In genomic region chr3L:11465371-11465914, dm6 we compare ENCODE assay signal across 1 fruit fly cellular context.
TF ChIP-seq lines count a peak whose summit lies in the region.

TSS of gene Fum3 (minus strand) at chr3L:11465864.

TF ChIP-seq in whole organism, embryonic, 481 proteins besides CTCF, POLR2A, EP300 and RAD21 (continued from another document):
- TF ChIP-seq Vsx1 (GFP tag; optimal IDR thresholded peaks at IDR 0.05; lab: Kevin White, UChicago) (no peak), Stat92E (GFP tag; optimal IDR thresholded peaks at IDR 0.05; lab: Kevin White, UChicago) (no peak), wdn (GFP tag; IDR thresholded peaks at IDR 0.05; lab: Robert Waterston, UW) (no peak), CG3065 (GFP tag; optimal IDR thresholded peaks at IDR 0.05; lab: Kevin White, UChicago) (no peak), Fer1 (GFP tag; optimal IDR thresholded peaks at IDR 0.05; lab: Kevin White, UChicago) (no peak), CG4730 (GFP tag; IDR thresholded peaks at IDR 0.05; lab: Robert Waterston, UW) (no peak), Sry-β (GFP tag; optimal IDR thresholded peaks at IDR 0.05; lab: Kevin White, UChicago) (no peak), CG6854 (GFP tag; optimal IDR thresholded peaks at IDR 0.05; lab: Kevin White, UChicago) (no peak), CG7271 (tag; optimal IDR thresholded peaks at IDR 0.05; lab: Kevin White, UChicago) (peak; percentile 59), CG32772 (GFP tag; IDR thresholded peaks at IDR 0.05; lab: Robert Waterston, UW) (0 out of 2 replicates have a peak, but pooled peaks have one; percentile 18), lov (optimal IDR thresholded peaks at IDR 0.05; lab: Kevin White, UChicago) (no peak), lov (GFP tag; IDR thresholded peaks at IDR 0.05; lab: Robert Waterston, UW) (no peak), kni (GFP tag; optimal IDR thresholded peaks at IDR 0.05; lab: Kevin White, UChicago) (no peak), CG12391 (tag; optimal IDR thresholded peaks at IDR 0.05; lab: Kevin White, UChicago) (no peak), bsh (GFP tag; optimal IDR thresholded peaks at IDR 0.05; lab: Kevin White, UChicago) (peak in 1 of 2 experiments; percentile 12), shn (GFP tag; optimal IDR thresholded peaks at IDR 0.05; lab: Kevin White, UChicago) (no peak), CG6272 (GFP tag; IDR thresholded peaks at IDR 0.05; lab: Robert Waterston, UW) (no peak), fd96Cb (tag; optimal IDR thresholded peaks at IDR 0.05; lab: Kevin White, UChicago) (no peak), CG18262 (tag; optimal IDR thresholded peaks at IDR 0.05; lab: Kevin White, UChicago) (peak; percentile 31), CG30403 (GFP tag; optimal IDR thresholded peaks at IDR 0.05; lab: Kevin White, UChicago) (no peak), ap (GFP tag; IDR thresholded peaks at IDR 0.05; lab: Robert Waterston, UW) (0 out of 2 replicates have a peak, but pooled peaks have one; percentile 19), CG11504 (tag; optimal IDR thresholded peaks at IDR 0.05; lab: Kevin White, UChicago) (peak; percentile 32), Antp (GFP tag; optimal IDR thresholded peaks at IDR 0.05; lab: Kevin White, UChicago) (no peak), B-H2 (GFP tag; optimal IDR thresholded peaks at IDR 0.05; lab: Kevin White, UChicago) (no peak), CG14441 (GFP tag; IDR thresholded peaks at IDR 0.05; lab: Robert Waterston, UW) (peak; percentile 13; the same call in 1 of the 2 replicates), CG5245 (GFP tag; optimal IDR thresholded peaks at IDR 0.05; lab: Kevin White, UChicago) (no peak), CG3838 (GFP tag; optimal IDR thresholded peaks at IDR 0.05; lab: Kevin White, UChicago) (no peak), Blimp-1 (GFP tag; optimal IDR thresholded peaks at IDR 0.05; lab: Kevin White, UChicago) (no peak), CG15479 (GFP tag; optimal IDR thresholded peaks at IDR 0.05; lab: Kevin White, UChicago) (no peak), Drgx (GFP tag; IDR thresholded peaks at IDR 0.05; lab: Robert Waterston, UW) (no peak), CG10565 (GFP tag; optimal IDR thresholded peaks at IDR 0.05; lab: Kevin White, UChicago) (no peak), slbo (GFP tag; IDR thresholded peaks at IDR 0.05; lab: Robert Waterston, UW) (no peak), CG1792 (GFP tag; optimal IDR thresholded peaks at IDR 0.05; lab: Kevin White, UChicago) (no peak), CG16815 (GFP tag; optimal IDR thresholded peaks at IDR 0.05; lab: Kevin White, UChicago) (no peak), Abd-B (GFP tag; optimal IDR thresholded peaks at IDR 0.05; lab: Kevin White, UChicago) (no peak), CG4404 (GFP tag; IDR thresholded peaks at IDR 0.05; lab: Robert Waterston, UW) (peak; percentile 35; the same call in 1 of the 2 replicates), CG31224 (GFP tag; IDR thresholded peaks at IDR 0.05; lab: Robert Waterston, UW) (no peak), ash1 (GFP tag; optimal IDR thresholded peaks at IDR 0.05; lab: Kevin White, UChicago) (no peak), CG14965 (GFP tag; optimal IDR thresholded peaks at IDR 0.05; lab: Kevin White, UChicago; ENCODE audit: borderline replicate concordance) (no peak), CG17359 (tag; optimal IDR thresholded peaks at IDR 0.05; lab: Kevin White, UChicago) (peak; percentile 27), ssp (GFP tag; IDR thresholded peaks at IDR 0.05; lab: Robert Waterston, UW) (no peak), Gsc (GFP tag; IDR thresholded peaks at IDR 0.05; lab: Robert Waterston, UW) (no peak), rib (GFP tag; IDR thresholded peaks at IDR 0.05; lab: Robert Waterston, UW) (no peak), pb (GFP tag; optimal IDR thresholded peaks at IDR 0.05; lab: Kevin White, UChicago) (no peak), grau (tag; optimal IDR thresholded peaks at IDR 0.05; lab: Kevin White, UChicago) (peak; percentile 11), H2.0 (GFP tag; IDR thresholded peaks at IDR 0.05; lab: Robert Waterston, UW) (no peak), CG8924 (tag; optimal IDR thresholded peaks at IDR 0.05; lab: Kevin White, UChicago) (no peak), CG18764 (GFP tag; optimal IDR thresholded peaks at IDR 0.05; lab: Kevin White, UChicago) (no peak), CG11093 (GFP tag; IDR thresholded peaks at IDR 0.05; lab: Robert Waterston, UW) (no peak), CG11723 (GFP tag; optimal IDR thresholded peaks at IDR 0.05; lab: Kevin White, UChicago) (no peak), chinmo (GFP tag; IDR thresholded peaks at IDR 0.05; lab: Robert Waterston, UW; ENCODE audit: partially characterized antibody) (no peak), CG7928 (GFP tag; optimal IDR thresholded peaks at IDR 0.05; lab: Kevin White, UChicago) (no peak), mld (GFP tag; IDR thresholded peaks at IDR 0.05; lab: Robert Waterston, UW; ENCODE audit: partially characterized antibody) (no peak), CG34376 (GFP tag; optimal IDR thresholded peaks at IDR 0.05; lab: Kevin White, UChicago) (no peak), CG4617 (GFP tag; optimal IDR thresholded peaks at IDR 0.05; lab: Kevin White, UChicago; ENCODE audit: borderline replicate concordance) (no peak), NC2α (GFP tag; optimal IDR thresholded peaks at IDR 0.05; lab: Kevin White, UChicago) (no peak), gro (GFP tag; optimal IDR thresholded peaks at IDR 0.05; lab: Kevin White, UChicago) (no peak), Rx (GFP tag; IDR thresholded peaks at IDR 0.05; lab: Robert Waterston, UW) (no peak), nmo (GFP tag; optimal IDR thresholded peaks at IDR 0.05; lab: Kevin White, UChicago) (peak; percentile 25), CHES-1-like (GFP tag; optimal IDR thresholded peaks at IDR 0.05; lab: Kevin White, UChicago) (no peak), org-1 (GFP tag; optimal IDR thresholded peaks at IDR 0.05; lab: Kevin White, UChicago) (no peak), H15 (GFP tag; IDR thresholded peaks at IDR 0.05; lab: Robert Waterston, UW) (no peak), CG9876 (GFP tag; optimal IDR thresholded peaks at IDR 0.05; lab: Kevin White, UChicago) (no peak), Hmx (GFP tag; optimal IDR thresholded peaks at IDR 0.05; lab: Kevin White, UChicago) (no peak), CG17802 (tag; optimal IDR thresholded peaks at IDR 0.05; lab: Kevin White, UChicago) (no peak), CG42726 (GFP tag; IDR thresholded peaks at IDR 0.05; lab: Robert Waterston, UW; ENCODE audit: partially characterized antibody) (no peak), onecut (GFP tag; IDR thresholded peaks at IDR 0.05; lab: Robert Waterston, UW) (no peak), nerfin-1 (tag; optimal IDR thresholded peaks at IDR 0.05; lab: Kevin White, UChicago) (no peak), Dp (GFP tag; optimal IDR thresholded peaks at IDR 0.05; lab: Kevin White, UChicago) (no peak), sug (tag; optimal IDR thresholded peaks at IDR 0.05; lab: Kevin White, UChicago) (no peak), CG10274 (GFP tag; optimal IDR thresholded peaks at IDR 0.05; lab: Kevin White, UChicago) (no peak), Rfx (GFP tag; IDR thresholded peaks at IDR 0.05; lab: Robert Waterston, UW) (no peak; the same call in 1 of the 2 replicates), phol (tag; optimal IDR thresholded peaks at IDR 0.05; lab: Kevin White, UChicago) (peak; percentile 29), CG3163 (GFP tag; optimal IDR thresholded peaks at IDR 0.05; lab: Kevin White, UChicago) (no peak), NC2β (GFP tag; optimal IDR thresholded peaks at IDR 0.05; lab: Kevin White, UChicago) (no peak), toy (GFP tag; IDR thresholded peaks at IDR 0.05; lab: Robert Waterston, UW) (no peak), esg (GFP tag; conservative IDR thresholded peaks at IDR 0.05; lab: Robert Waterston, UW) (0 out of 2 replicates have a peak, but pooled peaks have one; percentile 25), wek (GFP tag; optimal IDR thresholded peaks at IDR 0.05; lab: Kevin White, UChicago) (no peak), Dbx (GFP tag; IDR thresholded peaks at IDR 0.05; lab: Robert Waterston, UW) (0 out of 3 replicates have a peak, but pooled peaks have one; percentile 24), Optix (GFP tag; IDR thresholded peaks at IDR 0.05; lab: Robert Waterston, UW) (no peak), zen (tag; optimal IDR thresholded peaks at IDR 0.05; lab: Kevin White, UChicago) (peak; percentile 50), CG11560 (tag; IDR thresholded peaks at IDR 0.05; lab: Robert Waterston, UW) (no peak), Hand (GFP tag; optimal IDR thresholded peaks at IDR 0.05; lab: Kevin White, UChicago) (no peak), CG10267 (tag; optimal IDR thresholded peaks at IDR 0.05; lab: Kevin White, UChicago) (peak; percentile 13), cg (GFP tag; optimal IDR thresholded peaks at IDR 0.05; lab: Kevin White, UChicago) (no peak), BtbVII (GFP tag; optimal IDR thresholded peaks at IDR 0.05; lab: Kevin White, UChicago) (no peak), CG18599 (GFP tag; optimal IDR thresholded peaks at IDR 0.05; lab: Kevin White, UChicago) (no peak), Hmr (GFP tag; optimal IDR thresholded peaks at IDR 0.05; lab: Kevin White, UChicago) (no peak), odd (GFP tag; optimal IDR thresholded peaks at IDR 0.05; lab: Kevin White, UChicago) (no peak), CG17186 (GFP tag; optimal IDR thresholded peaks at IDR 0.05; lab: Kevin White, UChicago) (no peak), CG1602 (GFP tag; optimal IDR thresholded peaks at IDR 0.05; lab: Kevin White, UChicago) (no peak), ranshi (GFP tag; IDR thresholded peaks at IDR 0.05; lab: Robert Waterston, UW) (peak; percentile 19; the same call in 1 of the 2 replicates), prd (optimal IDR thresholded peaks at IDR 0.05; lab: Kevin White, UChicago) (no peak), prd (GFP tag; IDR thresholded peaks at IDR 0.05; lab: Robert Waterston, UW) (peak; percentile 78), croc (GFP tag; conservative IDR thresholded peaks at IDR 0.05; lab: Robert Waterston, UW) (peak; percentile 13; the same call in 1 of the 3 replicates), bab2 (GFP tag; optimal IDR thresholded peaks at IDR 0.05; lab: Kevin White, UChicago) (no peak), tio (GFP tag; optimal IDR thresholded peaks at IDR 0.05; lab: Kevin White, UChicago) (peak; percentile 7), CG12942 (GFP tag; optimal IDR thresholded peaks at IDR 0.05; lab: Kevin White, UChicago) (no peak), CG14050 (GFP tag; IDR thresholded peaks at IDR 0.05; lab: Robert Waterston, UW) (no peak), ara (GFP tag; IDR thresholded peaks at IDR 0.05; lab: Robert Waterston, UW) (peak; percentile 53; the same call in 1 of the 2 replicates), CG1233 (GFP tag; optimal IDR thresholded peaks at IDR 0.05; lab: Kevin White, UChicago) (no peak), exex (tag; optimal IDR thresholded peaks at IDR 0.05; lab: Kevin White, UChicago) (no peak), CG10431 (GFP tag; optimal IDR thresholded peaks at IDR 0.05; lab: Kevin White, UChicago) (no peak), z (GFP tag; IDR thresholded peaks at IDR 0.05; lab: Robert Waterston, UW) (no peak), CG4424 (GFP tag; optimal IDR thresholded peaks at IDR 0.05; lab: Kevin White, UChicago) (peak; percentile 33), CG12236 (GFP tag; optimal IDR thresholded peaks at IDR 0.05; lab: Kevin White, UChicago) (no peak), knrl (GFP tag; IDR thresholded peaks at IDR 0.05; lab: Robert Waterston, UW; ENCODE audit: partially characterized antibody) (no peak), CG2199 (GFP tag; IDR thresholded peaks at IDR 0.05; lab: Robert Waterston, UW) (no peak), lmd (GFP tag; IDR thresholded peaks at IDR 0.05; lab: Robert Waterston, UW) (peak; percentile 27; the same call in 1 of the 2 replicates), CG8765 (GFP tag; IDR thresholded peaks at IDR 0.05; lab: Robert Waterston, UW) (no peak; the same call in 1 of the 2 replicates), CG2875 (GFP tag; optimal IDR thresholded peaks at IDR 0.05; lab: Kevin White, UChicago) (no peak), bcd (GFP tag; optimal IDR thresholded peaks at IDR 0.05; lab: Kevin White, UChicago) (no peak), kay (GFP tag; optimal IDR thresholded peaks at IDR 0.05; lab: Kevin White, UChicago) (no peak), CrebB (tag; optimal IDR thresholded peaks at IDR 0.05; lab: Kevin White, UChicago) (no peak), CG10979 (tag; optimal IDR thresholded peaks at IDR 0.05; lab: Kevin White, UChicago) (peak; percentile 24), HLH3B (GFP tag; IDR thresholded peaks at IDR 0.05; lab: Robert Waterston, UW) (peak; percentile 47; the same call in 1 of the 2 replicates)
